Worm (Caenorhabditis elegans): ENCODE data around the gene F58H1.3.

DNA sequence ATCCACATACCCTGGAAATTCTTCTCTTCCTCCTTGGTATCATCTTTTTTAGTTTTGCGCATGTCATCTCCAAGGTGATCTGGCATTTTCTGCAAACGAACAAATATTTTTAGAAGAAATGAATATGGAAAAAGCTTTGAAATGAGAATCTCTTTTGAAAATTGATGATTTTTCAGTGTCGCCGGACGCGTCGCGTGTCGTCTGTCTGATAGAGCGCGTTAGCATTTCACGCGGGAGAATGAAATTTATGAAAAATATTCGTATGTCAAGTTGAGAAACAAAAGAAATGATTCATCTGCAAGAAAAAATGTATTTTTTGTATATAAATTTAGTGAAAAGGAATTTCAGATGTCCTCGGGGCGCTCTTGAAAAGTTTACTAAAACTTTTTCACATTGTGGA lies 48.5 kb downstream of the F58H1.3 start, which contains the start of gene rpt-1:
- TF ChIP-seq unc-62 (GFP tag; optimal IDR thresholded peaks at IDR 0.05) = no peak
- no peak for TF ChIP-seq elt-1 (tag; optimal IDR thresholded peaks at IDR 0.05)
- peak; percentile 24 for TF ChIP-seq lin-11 (tag; optimal IDR thresholded peaks at IDR 0.05)
- TF ChIP-seq nhr-129 (tag; optimal IDR thresholded peaks at IDR 0.05) = peak; percentile 50
- TF ChIP-seq lin-39 (tag; optimal IDR thresholded peaks at IDR 0.05) = no peak
- peak; percentile 35 to 77 for TF ChIP-seq lsy-2 (tag; optimal IDR thresholded peaks at IDR 0.05)
- no peak for TF ChIP-seq ztf-1 (GFP tag; conservative IDR thresholded peaks at IDR 0.05)
- no peak for TF ChIP-seq mdl-1 (tag; optimal IDR thresholded peaks at IDR 0.05)
- TF ChIP-seq nhr-237 (tag; optimal IDR thresholded peaks at IDR 0.05) = no peak
- TF ChIP-seq ceh-16 (tag; optimal IDR thresholded peaks at IDR 0.05) = no peak
- no peak for TF ChIP-seq nhr-12 (tag; optimal IDR thresholded peaks at IDR 0.05)
- TF ChIP-seq nhr-77 (tag; optimal IDR thresholded peaks at IDR 0.05) = no peak
- no peak for TF ChIP-seq mab-5 (tag; optimal IDR thresholded peaks at IDR 0.05)

Measured in whole organism, L2 larva.